Worm (Caenorhabditis elegans) whole organism, L1 larva: ENCODE results near the gene C18E9.9.
A peak's percentile ranks its signal among the peaks of the same experiment; 100 is the strongest.

Source experiments
- C34B4.2 ChIP-seq: sonication (generic microtip); optimal IDR thresholded peaks from 2 replicates; lab custom pipeline; 2017; ENCODE audit warnings: mild to moderate bottlenecking, missing genetic modification characterization, missing compliant biosample characterization
- aha-1 ChIP-seq: fragments of 150-350 bp; optimal IDR thresholded peaks from 2 replicates; lab custom pipeline; 2014; ENCODE audit warnings: missing biosample characterization, missing genetic modification characterization
- alr-1 ChIP-seq: fragments of 200-800 bp; sonication (Bioruptor generic); optimal IDR thresholded peaks from 2 replicates; lab custom pipeline; 2018; ENCODE audit warnings: borderline replicate concordance, mild to moderate bottlenecking, missing genetic modification characterization, missing compliant biosample characterization
- aly-2 ChIP-seq: fragments of 150-350 bp; optimal IDR thresholded peaks from 2 replicates; lab custom pipeline; 2014; ENCODE audit warnings: missing biosample characterization, missing genetic modification characterization
- ama-1 ChIP-seq: fragments of 150-350 bp; optimal IDR thresholded peaks from 2 replicates; lab custom pipeline; 2014
- blmp-1 ChIP-seq: fragments of 150-350 bp; optimal IDR thresholded peaks from 2 replicates; lab custom pipeline; 2014; ENCODE audit warnings: missing biosample characterization, missing genetic modification characterization
- ceh-63 ChIP-seq: fragments of 200-800 bp; sonication (Bioruptor generic); optimal IDR thresholded peaks from 2 replicates; lab custom pipeline; 2018; ENCODE audit warnings: mild to moderate bottlenecking, missing genetic modification characterization, missing compliant biosample characterization
- ceh-8 ChIP-seq: fragments of 200-800 bp; sonication (Bioruptor generic); optimal IDR thresholded peaks from 2 replicates; lab custom pipeline; 2018; ENCODE audit warnings: mild to moderate bottlenecking, missing genetic modification characterization, moderate library complexity, missing compliant biosample characterization
- ceh-82 ChIP-seq, 3 experiments: fragments of 150-350 bp in 1 of 3; sonication (generic microtip) in 2 of 3; optimal IDR thresholded peaks; 2 replicates each; lab custom pipeline; 2014 to 2017; ENCODE audit warnings: missing biosample characterization in 3 of 3, missing genetic modification characterization in 3 of 3
- dpl-1 ChIP-seq, 3 experiments: fragments of 150-350 bp in 2 of 3; sonication (generic microtip) in 1 of 3; optimal IDR thresholded peaks; 2 replicates each; lab custom pipeline; 2014 to 2017; ENCODE audit warnings: missing biosample characterization in 3 of 3, missing genetic modification characterization in 3 of 3, missing genetic modification reagents in 3 of 3
- dsc-1 ChIP-seq: sonication (generic microtip); optimal IDR thresholded peaks from 2 replicates; lab custom pipeline; 2016; ENCODE audit warnings: mild to moderate bottlenecking, missing genetic modification characterization, missing compliant biosample characterization
- efl-1 ChIP-seq, 4 experiments: fragments of 150-350 bp; optimal IDR thresholded peaks in 3 of 4; peaks in 1 of 4; 1 replicate in 1 of 4; 2 replicates in 3 of 4; lab custom pipeline; 2014; ENCODE audit warnings: missing biosample characterization in 2 of 4, missing genetic modification characterization in 2 of 4, missing genetic modification reagents in 2 of 4
- efl-3 ChIP-seq: fragments of 200-800 bp; sonication (Bioruptor generic); optimal IDR thresholded peaks from 2 replicates; lab custom pipeline; 2018; ENCODE audit warnings: mild to moderate bottlenecking, missing genetic modification characterization, missing compliant biosample characterization
- egl-27 ChIP-seq, 2 experiments: fragments of 150-350 bp in 1 of 2; sonication (generic microtip); optimal IDR thresholded peaks; 3 replicates each; lab custom pipeline; 2017 to 2018; ENCODE audit warnings: missing biosample characterization in 2 of 2, missing genetic modification characterization in 2 of 2, missing genetic modification reagents in 2 of 2
- ets-5 ChIP-seq: fragments of 200-800 bp; sonication (Bioruptor generic); IDR thresholded peaks from 2 replicates; pipeline ENCODE4 v1.3.6; 2022; ENCODE audit warnings: missing genetic modification characterization, missing compliant biosample characterization
- fkh-10 ChIP-seq: sonication (generic microtip); optimal IDR thresholded peaks from 2 replicates; lab custom pipeline; 2017; ENCODE audit warnings: missing biosample characterization, missing genetic modification reagents, missing genetic modification characterization
- hlh-17 ChIP-seq: fragments of 200-800 bp; sonication (Bioruptor generic); optimal IDR thresholded peaks from 2 replicates; lab custom pipeline; 2018; ENCODE audit warnings: missing genetic modification characterization, mild to moderate bottlenecking, missing compliant biosample characterization, moderate library complexity, borderline replicate concordance
- irx-1 ChIP-seq: sonication (generic microtip); optimal IDR thresholded peaks from 2 replicates; lab custom pipeline; 2016; ENCODE audit warnings: missing genetic modification characterization, missing compliant biosample characterization
- isw-1 ChIP-seq: fragments of 200-800 bp; sonication (Bioruptor generic); IDR thresholded peaks from 2 replicates; pipeline ENCODE4 v1.3.6; 2022; ENCODE audit warnings: missing genetic modification characterization, missing compliant biosample characterization
- jun-1 ChIP-seq: fragments of 150-350 bp; optimal IDR thresholded peaks from 2 replicates; lab custom pipeline; 2014; ENCODE audit warnings: missing biosample characterization, missing genetic modification reagents, missing genetic modification characterization
- lin-14 ChIP-seq: fragments of 200-800 bp; sonication (Bioruptor generic); optimal IDR thresholded peaks from 2 replicates; lab custom pipeline; 2018; ENCODE audit warnings: mild to moderate bottlenecking, missing genetic modification characterization, moderate library complexity, missing compliant biosample characterization
- lin-35 ChIP-seq, 2 experiments: fragments of 150-350 bp; optimal IDR thresholded peaks; 2 replicates each; lab custom pipeline; 2014; ENCODE audit warnings: missing biosample characterization in 2 of 2, missing genetic modification characterization in 2 of 2, missing genetic modification reagents in 2 of 2
- lin-39 ChIP-seq: fragments of 150-350 bp; optimal IDR thresholded peaks from 2 replicates; lab custom pipeline; 2014; ENCODE audit warnings: missing biosample characterization, missing genetic modification reagents, missing genetic modification characterization
- lir-3 ChIP-seq: sonication (generic microtip); optimal IDR thresholded peaks from 2 replicates; lab custom pipeline; 2016; ENCODE audit warnings: mild to moderate bottlenecking, missing genetic modification characterization, moderate library complexity, missing compliant biosample characterization; ENCODE audit not compliant: poor library complexity
- mef-2 ChIP-seq: fragments of 150-350 bp; optimal IDR thresholded peaks from 2 replicates; lab custom pipeline; 2014; ENCODE audit warnings: missing biosample characterization, missing genetic modification characterization
- nhr-19 ChIP-seq: fragments of 200-800 bp; sonication (Bioruptor generic); conservative IDR thresholded peaks from 2 replicates; pipeline ENCODE4 v1.3.6; 2022; ENCODE audit warnings: missing genetic modification characterization, missing compliant biosample characterization
- nhr-20 ChIP-seq: sonication (generic microtip); optimal IDR thresholded peaks from 2 replicates; lab custom pipeline; 2016; ENCODE audit warnings: mild to moderate bottlenecking, missing genetic modification characterization, missing compliant biosample characterization
- nhr-28 ChIP-seq: fragments of 150-350 bp; optimal IDR thresholded peaks from 2 replicates; lab custom pipeline; 2014; ENCODE audit warnings: missing biosample characterization, missing genetic modification characterization
- nhr-71 ChIP-seq: sonication (generic microtip); optimal IDR thresholded peaks from 2 replicates; lab custom pipeline; 2016; ENCODE audit warnings: mild to moderate bottlenecking, missing genetic modification characterization, moderate library complexity, missing compliant biosample characterization
- nhr-77 ChIP-seq: fragments of 150-350 bp; optimal IDR thresholded peaks from 2 replicates; lab custom pipeline; 2014; ENCODE audit warnings: missing biosample characterization, missing genetic modification characterization
- nhr-85 ChIP-seq: sonication (generic microtip); peaks from one replicate; lab custom pipeline; 2016; ENCODE audit warnings: missing genetic modification characterization, inconsistent platforms, missing compliant biosample characterization
- nhr-90 ChIP-seq: sonication (generic microtip); optimal IDR thresholded peaks from 2 replicates; lab custom pipeline; 2016; ENCODE audit warnings: mild to moderate bottlenecking, missing genetic modification characterization, missing compliant biosample characterization; ENCODE audit not compliant: poor library complexity
- pax-3 ChIP-seq: fragments of 200-800 bp; sonication (Bioruptor generic); optimal IDR thresholded peaks from 2 replicates; lab custom pipeline; 2018; ENCODE audit warnings: mild to moderate bottlenecking, missing genetic modification characterization, moderate library complexity, missing compliant biosample characterization
- pqm-1 ChIP-seq: sonication (generic microtip); optimal IDR thresholded peaks from 3 replicates; lab custom pipeline; 2017; ENCODE audit warnings: missing biosample characterization, missing genetic modification characterization
- rnt-1 ChIP-seq: sonication (generic microtip); optimal IDR thresholded peaks from 2 replicates; lab custom pipeline; 2016; ENCODE audit warnings: mild to moderate bottlenecking, missing genetic modification characterization, moderate library complexity, missing compliant biosample characterization
- snpc-4 ChIP-seq: fragments of 150-350 bp; optimal IDR thresholded peaks from 2 replicates; lab custom pipeline; 2014; ENCODE audit warnings: missing biosample characterization, missing genetic modification characterization
- snu-23 ChIP-seq: sonication (generic microtip); optimal IDR thresholded peaks from 2 replicates; lab custom pipeline; 2016; ENCODE audit warnings: missing genetic modification characterization, missing compliant biosample characterization
- sptf-1 ChIP-seq: fragments of 150-350 bp; optimal IDR thresholded peaks from 2 replicates; lab custom pipeline; 2014; ENCODE audit warnings: missing biosample characterization, missing genetic modification characterization
- sup-37 ChIP-seq: fragments of 200-800 bp; sonication (Bioruptor generic); optimal IDR thresholded peaks from 2 replicates; lab custom pipeline; 2018; ENCODE audit warnings: mild to moderate bottlenecking, missing genetic modification characterization, missing compliant biosample characterization
- tlp-1 ChIP-seq: fragments of 150-350 bp; optimal IDR thresholded peaks from 2 replicates; lab custom pipeline; 2014; ENCODE audit warnings: missing biosample characterization, missing genetic modification characterization
- unc-30 ChIP-seq: sonication (generic microtip); optimal IDR thresholded peaks from 2 replicates; lab custom pipeline; 2017; ENCODE audit warnings: missing biosample characterization, missing genetic modification characterization
- unc-86 ChIP-seq: sonication (generic microtip); optimal IDR thresholded peaks from 2 replicates; lab custom pipeline; 2016; ENCODE audit warnings: missing genetic modification characterization, missing compliant biosample characterization
- unc-98 ChIP-seq: fragments of 200-800 bp; sonication (Bioruptor generic); IDR thresholded peaks from 2 replicates; pipeline ENCODE4 v1.3.6; 2022; ENCODE audit warnings: missing genetic modification characterization, missing compliant biosample characterization
- vab-15 ChIP-seq: sonication (generic microtip); optimal IDR thresholded peaks from 2 replicates; lab custom pipeline; 2017; ENCODE audit warnings: missing genotype, mild to moderate bottlenecking, missing genetic modification characterization, missing compliant biosample characterization
- xbp-1 ChIP-seq: sonication (generic microtip); optimal IDR thresholded peaks from 2 replicates; lab custom pipeline; 2016; ENCODE audit warnings: missing genetic modification characterization, missing compliant biosample characterization

C18E9.9 gene

DNA sequence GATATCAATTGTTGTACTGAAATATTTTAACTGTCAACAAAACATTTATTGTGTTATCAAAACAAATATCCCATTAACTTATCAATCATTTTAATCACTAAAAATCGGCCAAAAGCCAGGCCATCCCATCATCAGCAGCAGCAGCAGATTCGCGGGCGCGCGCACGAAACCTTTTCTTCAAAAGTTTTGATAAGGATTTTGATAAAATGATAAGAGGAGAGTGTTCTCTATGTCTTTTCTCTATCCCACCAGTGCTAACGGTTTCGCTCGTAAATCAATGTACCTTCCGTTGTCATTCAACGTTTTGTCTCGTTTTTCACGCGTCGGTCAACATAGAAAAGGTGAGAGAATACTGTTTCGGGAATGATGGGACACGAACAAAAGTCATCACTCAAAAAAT, 38.8 kb upstream of the C18E9.9 start (continued):
- no peak for TF ChIP-seq ets-5 (GFP tag; lab: Robert Waterston, UW)
- TF ChIP-seq blmp-1 (tag; lab: Kevin White, UChicago): peak; percentile 79
- no peak for TF ChIP-seq unc-30 (tag; lab: Kevin White, UChicago)
- TF ChIP-seq efl-3 (GFP tag; lab: Kevin White, UChicago): no peak
- peak; percentile 85 for TF ChIP-seq nhr-85 (tag; lab: Kevin White, UChicago)
- TF ChIP-seq ama-1: no peak
- no peak for TF ChIP-seq pax-3 (tag; lab: Kevin White, UChicago)
- 0 out of 2 replicates have a peak, but pooled peaks have one; percentile 32 for TF ChIP-seq nhr-19 (GFP tag; lab: Robert Waterston, UW)
- TF ChIP-seq snu-23 (GFP tag; lab: Kevin White, UChicago): peak; percentile 11
- no peak for TF ChIP-seq tlp-1 (tag; lab: Kevin White, UChicago)
- no peak for TF ChIP-seq isw-1 (GFP tag; lab: Robert Waterston, UW)
- no peak for TF ChIP-seq vab-15 (tag; lab: Kevin White, UChicago)
- TF ChIP-seq unc-98 (GFP tag; lab: Robert Waterston, UW): no peak

DNA sequence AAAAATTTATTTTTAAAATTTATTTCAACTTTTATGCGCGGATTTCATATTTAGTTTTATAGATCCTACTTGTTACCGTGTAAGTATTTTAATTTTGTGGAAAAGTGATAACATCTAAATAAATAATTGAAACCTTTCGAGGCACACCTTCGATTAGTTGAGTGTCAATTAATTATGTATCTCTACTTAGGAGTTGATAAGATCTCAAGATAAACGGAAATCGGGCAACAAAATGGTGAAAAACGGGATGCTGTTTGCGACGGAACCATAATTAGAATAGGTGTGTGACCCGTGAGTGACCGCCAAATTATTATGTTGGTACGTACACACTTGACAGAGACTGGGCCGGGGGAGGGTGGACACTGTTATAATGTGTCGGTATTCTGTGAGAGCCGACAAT, 37.0 kb upstream of the C18E9.9 start:
- TF ChIP-seq hlh-17 (GFP tag; lab: Kevin White, UChicago) (no peak), rnt-1 (tag; lab: Kevin White, UChicago) (peak; percentile 20), ets-5 (GFP tag; lab: Robert Waterston, UW) (no peak), lin-14 (GFP tag; lab: Kevin White, UChicago) (peak; percentile 21), nhr-85 (tag; lab: Kevin White, UChicago) (peak; percentile 82), pax-3 (tag; lab: Kevin White, UChicago) (no peak), dpl-1 (GFP tag; optimal IDR thresholded peaks at IDR 0.05; lab: Kevin White, UChicago) (no peak), nhr-20 (tag; lab: Kevin White, UChicago) (no peak), efl-1 (optimal IDR thresholded peaks at IDR 0.05; lab: Kevin White, UChicago) (no peak), efl-1 (GFP tag; optimal IDR thresholded peaks at IDR 0.05 in 1 of 2; lab: Kevin White, UChicago) (no peak), aly-2 (no peak), blmp-1 (tag; lab: Kevin White, UChicago) (peak; percentile 11), nhr-71 (tag; lab: Kevin White, UChicago) (no peak), lir-3 (tag; lab: Kevin White, UChicago) (no peak)

ce11 chrII:9024312-9024711, 35.0 kb upstream of the C18E9.9 start:
- TF ChIP-seq aha-1 (tag; lab: Kevin White, UChicago): no peak
- TF ChIP-seq dpl-1 (GFP tag; optimal IDR thresholded peaks at IDR 0.05; lab: Kevin White, UChicago): no peak
- TF ChIP-seq unc-86: no peak
- no peak for TF ChIP-seq jun-1
- TF ChIP-seq mef-2: no peak
- no peak for TF ChIP-seq snpc-4 (tag; lab: Kevin White, UChicago)
- TF ChIP-seq unc-30 (tag; lab: Kevin White, UChicago): no peak
- TF ChIP-seq nhr-90: no peak
- TF ChIP-seq lir-3 (tag; lab: Kevin White, UChicago): no peak
- no peak for TF ChIP-seq vab-15 (tag; lab: Kevin White, UChicago)
- TF ChIP-seq ceh-63 (GFP tag; lab: Kevin White, UChicago): no peak
- no peak for TF ChIP-seq aly-2
- TF ChIP-seq nhr-77 (tag; lab: Kevin White, UChicago): no peak
- TF ChIP-seq pqm-1: no peak
- TF ChIP-seq fkh-10 (GFP tag; lab: Kevin White, UChicago): no peak
- no peak for TF ChIP-seq C34B4.2
- TF ChIP-seq sup-37 (GFP tag; lab: Kevin White, UChicago): no peak
- no peak for TF ChIP-seq dsc-1 (tag; lab: Kevin White, UChicago)
- no peak for TF ChIP-seq nhr-20 (tag; lab: Kevin White, UChicago)
- no peak for TF ChIP-seq egl-27 (tag; optimal IDR thresholded peaks at IDR 0.05; lab: Kevin White, UChicago)

DNA sequence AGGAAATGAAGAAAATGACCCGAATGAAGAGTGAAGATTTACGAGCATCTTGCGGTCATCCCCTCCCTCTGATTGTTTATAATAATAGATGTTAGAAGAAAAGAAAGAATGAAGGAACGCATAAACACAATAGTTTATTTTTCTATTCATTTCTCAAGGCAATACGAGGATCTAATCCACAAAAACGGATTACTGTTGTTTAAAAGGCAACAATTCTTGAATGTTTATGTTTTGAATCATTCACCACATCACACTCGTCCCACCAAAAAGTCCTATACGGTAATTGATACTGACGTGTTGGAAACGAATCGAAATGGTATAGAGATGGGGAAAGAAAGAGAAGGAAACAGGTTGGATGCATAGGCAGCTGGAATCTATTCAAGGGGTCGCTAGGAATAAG, 32.3 kb upstream of the C18E9.9 start:
- no peak for TF ChIP-seq tlp-1 (tag; lab: Kevin White, UChicago)
- peak; percentile 1 for TF ChIP-seq irx-1 (tag; lab: Kevin White, UChicago)
- TF ChIP-seq blmp-1 (tag; lab: Kevin White, UChicago): peak; percentile 11
- TF ChIP-seq vab-15 (tag; lab: Kevin White, UChicago): no peak
- no peak for TF ChIP-seq pqm-1
- TF ChIP-seq efl-1 (optimal IDR thresholded peaks at IDR 0.05; lab: Kevin White, UChicago): no peak
- peak in 1 of 2 experiments; percentile 10 for TF ChIP-seq efl-1 (GFP tag; optimal IDR thresholded peaks at IDR 0.05 in 1 of 2; lab: Kevin White, UChicago)
- TF ChIP-seq xbp-1 (tag; lab: Kevin White, UChicago): no peak
- no peak for TF ChIP-seq alr-1 (tag; lab: Kevin White, UChicago)
- TF ChIP-seq nhr-20 (tag; lab: Kevin White, UChicago): no peak
- no peak for TF ChIP-seq lin-35 (GFP tag; optimal IDR thresholded peaks at IDR 0.05; lab: Kevin White, UChicago)
- TF ChIP-seq ceh-82 (tag; optimal IDR thresholded peaks at IDR 0.05; lab: Kevin White, UChicago): no peak
- no peak for TF ChIP-seq sptf-1
- no peak for TF ChIP-seq ceh-8 (GFP tag; lab: Kevin White, UChicago)
- TF ChIP-seq lin-39 (tag; lab: Kevin White, UChicago): no peak
- no peak for TF ChIP-seq nhr-28 (tag; lab: Kevin White, UChicago)
